Fruit fly (Drosophila melanogaster) whole organism, wandering third instar larva: ENCODE results near the gene CG14933.

Experiments used
- Abd-B ChIP-seq: fragments of >200 bp; optimal IDR thresholded peaks from 2 replicates; lab custom pipeline; 2017; ENCODE audit warnings: missing biosample characterization, missing genetic modification characterization
- CG32264 ChIP-seq: fragments of 200-800 bp; sonication (Bioruptor generic); optimal IDR thresholded peaks from 2 replicates; lab custom pipeline; 2016; ENCODE audit warnings: missing biosample characterization, missing genetic modification characterization
- CG9705 ChIP-seq: fragments of 200-800 bp; sonication (Bioruptor generic); optimal IDR thresholded peaks from 2 replicates; lab custom pipeline; 2018; ENCODE audit warnings: missing biosample characterization, mild to moderate bottlenecking, missing genetic modification characterization
- CrebA ChIP-seq: fragments of 200-800 bp; sonication (Bioruptor generic); optimal IDR thresholded peaks from 2 replicates; lab custom pipeline; 2016; ENCODE audit warnings: missing biosample characterization, mild to moderate bottlenecking, missing genetic modification characterization, borderline replicate concordance
- Dfd ChIP-seq: fragments of >200 bp; optimal IDR thresholded peaks from 2 replicates; lab custom pipeline; 2017; ENCODE audit warnings: missing biosample characterization, missing genetic modification characterization
- Dif ChIP-seq: fragments of 200-275, 200-300 bp; sonication (Bioruptor generic); optimal IDR thresholded peaks from 2 replicates; lab custom pipeline; 2018; ENCODE audit warnings: missing biosample characterization, missing genetic modification characterization; ENCODE audit not compliant: partially characterized antibody
- GATAd ChIP-seq: sonication (Bioruptor generic); optimal IDR thresholded peaks from 2 replicates; lab custom pipeline; 2016; ENCODE audit warnings: missing biosample characterization, missing genetic modification characterization
- HLH106 ChIP-seq: fragments of 200-800 bp; optimal IDR thresholded peaks from 3 replicates; lab custom pipeline; 2019; ENCODE audit warnings: missing biosample characterization, mild to moderate bottlenecking, missing genetic modification characterization, moderate library complexity
- Hnf4 ChIP-seq: fragments of 200-800 bp; sonication (Bioruptor generic); optimal IDR thresholded peaks from 2 replicates; lab custom pipeline; 2016; ENCODE audit warnings: missing biosample characterization, mild to moderate bottlenecking, missing genetic modification characterization
- Hr78 ChIP-seq: fragments of >200 bp; optimal IDR thresholded peaks from 2 replicates; lab custom pipeline; 2017; ENCODE audit warnings: missing biosample characterization, missing genetic modification characterization
- Hr83 ChIP-seq: fragments of 200-300 bp; sonication (Bioruptor generic); optimal IDR thresholded peaks from 2 replicates; lab custom pipeline; 2016; ENCODE audit warnings: missing biosample characterization, mild to moderate bottlenecking, missing genetic modification characterization, moderate library complexity; ENCODE audit not compliant: poor library complexity, severe bottlenecking
- Jra ChIP-seq: sonication (Bioruptor generic); optimal IDR thresholded peaks from 2 replicates; lab custom pipeline; 2016; ENCODE audit warnings: missing biosample characterization, missing genetic modification characterization
- Mio ChIP-seq: sonication (Bioruptor generic); optimal IDR thresholded peaks from 2 replicates; lab custom pipeline; 2016; ENCODE audit warnings: missing biosample characterization, missing genetic modification characterization
- Myc ChIP-seq: fragments of >200 bp; optimal IDR thresholded peaks from 2 replicates; lab custom pipeline; 2017
- N ChIP-seq: fragments of >200 bp; optimal IDR thresholded peaks from 2 replicates; lab custom pipeline; 2018; ENCODE audit warnings: missing biosample characterization, missing external identifiers, missing genetic modification characterization
- OdsH ChIP-seq: fragments of 200-800 bp; sonication (Bioruptor generic); optimal IDR thresholded peaks from 2 replicates; lab custom pipeline; 2016; ENCODE audit warnings: missing biosample characterization, mild to moderate bottlenecking, missing genetic modification characterization
- Rel ChIP-seq, 2 experiments: fragments of 200-800 bp; sonication (Bioruptor generic) in 1 of 2; optimal IDR thresholded peaks; 2 replicates in 1 of 2; 3 replicates in 1 of 2; lab custom pipeline; 2016 to 2019; ENCODE audit warnings: mild to moderate bottlenecking in 2 of 2, missing biosample characterization in 2 of 2, missing genetic modification characterization in 2 of 2, moderate library complexity in 1 of 2
- Sp1 ChIP-seq: fragments of 200-800 bp; sonication (Bioruptor generic); optimal IDR thresholded peaks from 3 replicates; lab custom pipeline; 2019; ENCODE audit warnings: missing biosample characterization, mild to moderate bottlenecking, missing genetic modification characterization, moderate library complexity
- Vsx2 ChIP-seq: fragments of 200-300, 225-300 bp; sonication (Bioruptor generic); optimal IDR thresholded peaks from 2 replicates; lab custom pipeline; 2018; ENCODE audit warnings: missing biosample characterization, missing genetic modification characterization; ENCODE audit not compliant: partially characterized antibody
- br ChIP-seq: fragments of 200-800 bp; sonication (Bioruptor generic); optimal IDR thresholded peaks from 2 replicates; lab custom pipeline; 2016; ENCODE audit warnings: missing biosample characterization, missing genetic modification characterization
- brk ChIP-seq: fragments of 200-800 bp; sonication (Bioruptor generic); optimal IDR thresholded peaks from 2 replicates; lab custom pipeline; 2016; ENCODE audit warnings: missing biosample characterization, mild to moderate bottlenecking, missing genetic modification characterization
- dl ChIP-seq, 2 experiments: fragments of 175-275, 200-275 bp in 1 of 2; fragments of 200-275 bp in 1 of 2; sonication (Bioruptor generic); optimal IDR thresholded peaks; lab custom pipeline; 2018; ENCODE audit warnings: mild to moderate bottlenecking in 2 of 2, missing biosample characterization in 2 of 2, missing genetic modification characterization in 2 of 2, moderate library complexity in 2 of 2; ENCODE audit not compliant: partially characterized antibody in 2 of 2, insufficient read depth in 1 of 2
- dmrt93B ChIP-seq: fragments of 200-800 bp; sonication (Bioruptor generic); optimal IDR thresholded peaks from 2 replicates; lab custom pipeline; 2018; ENCODE audit warnings: missing biosample characterization, mild to moderate bottlenecking, missing genetic modification characterization
- dsf ChIP-seq: sonication (Bioruptor generic); optimal IDR thresholded peaks from 2 replicates; lab custom pipeline; 2016; ENCODE audit warnings: missing biosample characterization, missing genetic modification characterization, borderline replicate concordance
- ey ChIP-seq: fragments of 200-800 bp; sonication (Bioruptor generic); optimal IDR thresholded peaks from 2 replicates; lab custom pipeline; 2016; ENCODE audit warnings: missing biosample characterization, missing genetic modification characterization
- foxo ChIP-seq, 2 experiments: fragments of 200-800 bp; sonication (Bioruptor generic); optimal IDR thresholded peaks; 2 replicates in 1 of 2; 3 replicates in 1 of 2; lab custom pipeline; 2016 to 2017; ENCODE audit warnings: missing biosample characterization in 2 of 2, missing genetic modification characterization in 2 of 2
- fru ChIP-seq: fragments of 200-800 bp; sonication (Bioruptor generic); optimal IDR thresholded peaks from 3 replicates; lab custom pipeline; 2016; ENCODE audit warnings: missing biosample characterization, mild to moderate bottlenecking, missing genetic modification characterization
- h ChIP-seq: fragments of 200-800 bp; sonication (Bioruptor generic); optimal IDR thresholded peaks from 3 replicates; lab custom pipeline; 2016; ENCODE audit warnings: missing biosample characterization, mild to moderate bottlenecking, missing genetic modification characterization
- jim ChIP-seq: fragments of 175-275, 200-325 bp; sonication (Bioruptor generic); optimal IDR thresholded peaks from 2 replicates; lab custom pipeline; 2016; ENCODE audit warnings: missing biosample characterization, mild to moderate bottlenecking, missing genetic modification characterization
- lola ChIP-seq: fragments of >200 bp; optimal IDR thresholded peaks from 2 replicates; lab custom pipeline; 2017; ENCODE audit warnings: missing biosample characterization, missing genetic modification characterization
- pan ChIP-seq: fragments of >200 bp; optimal IDR thresholded peaks from 2 replicates; lab custom pipeline; 2017
- psq ChIP-seq: fragments of 200-800 bp; sonication (Bioruptor generic); optimal IDR thresholded peaks from 3 replicates; lab custom pipeline; 2017; ENCODE audit warnings: missing biosample characterization, mild to moderate bottlenecking, missing genetic modification characterization, moderate library complexity
- rgr ChIP-seq: fragments of 200-800 bp; sonication (Bioruptor generic); optimal IDR thresholded peaks from 3 replicates; lab custom pipeline; 2016; ENCODE audit warnings: missing biosample characterization, mild to moderate bottlenecking, missing genetic modification characterization
- sage ChIP-seq: fragments of 200-800 bp; sonication (Bioruptor generic); optimal IDR thresholded peaks from 2 replicates; lab custom pipeline; 2016; ENCODE audit warnings: missing biosample characterization, mild to moderate bottlenecking, missing genetic modification characterization
- sv ChIP-seq: fragments of 200-800 bp; sonication (Bioruptor generic); optimal IDR thresholded peaks from 3 replicates; lab custom pipeline; 2016; ENCODE audit warnings: missing biosample characterization, missing genetic modification characterization
- tai ChIP-seq: sonication (Bioruptor generic); optimal IDR thresholded peaks from 2 replicates; lab custom pipeline; 2016; ENCODE audit warnings: missing biosample characterization, missing genetic modification characterization
- usp ChIP-seq: fragments of >200 bp; optimal IDR thresholded peaks from 2 replicates; lab custom pipeline; 2017; ENCODE audit warnings: missing biosample characterization, missing genetic modification characterization
- woc ChIP-seq: sonication (Bioruptor generic); optimal IDR thresholded peaks from 2 replicates; lab custom pipeline; 2016; ENCODE audit warnings: missing biosample characterization, mild to moderate bottlenecking, missing genetic modification characterization

CG14933 gene

DNA sequence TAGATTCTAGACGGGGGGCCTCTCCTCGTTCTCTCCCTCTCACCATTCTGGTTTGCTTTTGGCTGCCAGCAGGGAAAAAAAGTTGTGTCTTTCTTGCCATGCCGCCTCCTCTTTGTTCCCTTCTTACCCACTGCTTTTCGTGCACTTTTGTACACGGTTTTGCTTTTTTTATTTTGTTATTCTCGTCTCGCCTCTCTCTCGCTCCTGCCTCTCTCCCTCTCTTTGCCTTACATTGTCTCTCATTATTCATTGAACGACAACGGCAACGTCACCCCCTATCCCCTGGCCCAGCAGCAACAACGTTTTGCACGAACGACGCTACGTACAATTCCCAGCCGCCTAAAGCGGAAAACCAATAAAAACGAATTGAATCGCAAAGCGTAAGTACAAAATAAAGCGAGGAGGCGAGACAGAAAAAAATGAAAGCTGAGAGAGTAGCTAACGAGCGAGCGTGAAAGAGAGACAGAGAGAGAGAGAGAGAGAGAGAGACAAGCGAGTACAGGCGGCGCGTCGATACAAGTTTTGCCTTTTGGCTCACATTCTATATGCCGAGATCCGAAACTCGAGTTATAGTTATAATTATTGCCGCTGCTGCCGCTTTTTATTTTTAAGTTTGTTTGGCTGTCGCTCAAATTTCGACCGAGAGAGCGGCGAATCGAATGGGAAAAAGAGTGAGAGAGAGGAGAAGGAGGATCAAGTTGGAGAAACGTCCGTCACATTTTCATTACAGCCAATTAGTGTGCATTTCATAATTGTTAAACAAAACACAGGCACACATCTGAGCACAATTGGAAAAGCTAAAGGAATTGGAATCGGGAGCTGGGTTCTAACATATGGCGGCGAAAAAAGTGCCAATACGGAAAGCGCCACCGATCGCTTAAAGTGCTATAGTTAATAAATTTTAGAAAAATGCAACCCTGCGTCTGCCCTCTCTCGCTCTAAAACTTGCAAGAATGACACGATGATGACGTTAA is 35.6 kb upstream of the CG14933 start:
- peak; percentile 64 for TF ChIP-seq fru (GFP tag; lab: Kevin White, UChicago)
- peak; percentile 24 to 58 for TF ChIP-seq foxo (GFP tag; optimal IDR thresholded peaks at IDR 0.05; lab: Kevin White, UChicago)
- TF ChIP-seq dl (GFP tag; optimal IDR thresholded peaks at IDR 0.05; lab: Kevin White, UChicago; ENCODE audit: insufficient read depth in 1 of 2, partially characterized antibody in 2 of 2) = peak; percentile 73 to 88
- TF ChIP-seq brk = peak; percentile 83
- TF ChIP-seq CG32264 (GFP tag; lab: Kevin White, UChicago) = peak; percentile 78
- peak; percentile 92 for TF ChIP-seq Vsx2
- TF ChIP-seq lola = no peak
- peak; percentile 93 for TF ChIP-seq CrebA (GFP tag; lab: Kevin White, UChicago)
- peak; percentile 37 for TF ChIP-seq OdsH (GFP tag; lab: Kevin White, UChicago)
- TF ChIP-seq Rel (GFP tag; optimal IDR thresholded peaks at IDR 0.05; lab: Kevin White, UChicago) = peak; percentile 94
- peak; percentile 74 for TF ChIP-seq Rel (tag; optimal IDR thresholded peaks at IDR 0.05; lab: Kevin White, UChicago)
- TF ChIP-seq CG9705 (GFP tag; lab: Kevin White, UChicago) = peak; percentile 35
- peak; percentile 47 for TF ChIP-seq Mio (GFP tag; lab: Kevin White, UChicago)
- TF ChIP-seq Hr83 (GFP tag; lab: Kevin White, UChicago) = peak; percentile 11
- no peak for TF ChIP-seq Myc
- no peak for TF ChIP-seq Abd-B (GFP tag; lab: Kevin White, UChicago)
- peak; percentile 27 for TF ChIP-seq HLH106 (tag; lab: Kevin White, UChicago)
- peak; percentile 90 for TF ChIP-seq Dif (GFP tag; lab: Kevin White, UChicago)
- peak; percentile 100 for TF ChIP-seq psq
- peak; percentile 64 for TF ChIP-seq rgr (GFP tag; lab: Kevin White, UChicago)
- TF ChIP-seq dmrt93B (GFP tag; lab: Kevin White, UChicago) = no peak
- peak; percentile 79 for TF ChIP-seq sage (GFP tag; lab: Kevin White, UChicago)
- TF ChIP-seq Sp1 (GFP tag; lab: Kevin White, UChicago) = peak; percentile 75
- TF ChIP-seq pan (lab: Kevin White, UChicago) = no peak
- no peak for TF ChIP-seq tai (GFP tag; lab: Kevin White, UChicago)
- peak; percentile 81 for TF ChIP-seq br (GFP tag; lab: Kevin White, UChicago)
- TF ChIP-seq woc (GFP tag; lab: Kevin White, UChicago) = peak; percentile 43
- TF ChIP-seq N (GFP tag; lab: Kevin White, UChicago) = no peak
- TF ChIP-seq Jra = peak; percentile 86
- TF ChIP-seq h (GFP tag; lab: Kevin White, UChicago) = peak; percentile 68
- peak; percentile 24 for TF ChIP-seq ey
- TF ChIP-seq Hr78 (GFP tag; lab: Kevin White, UChicago) = no peak
- TF ChIP-seq GATAd (GFP tag; lab: Kevin White, UChicago) = no peak
- peak; percentile 98 for TF ChIP-seq jim (GFP tag; lab: Kevin White, UChicago)
- peak; percentile 63 for TF ChIP-seq Hnf4 (GFP tag; lab: Kevin White, UChicago)

DNA sequence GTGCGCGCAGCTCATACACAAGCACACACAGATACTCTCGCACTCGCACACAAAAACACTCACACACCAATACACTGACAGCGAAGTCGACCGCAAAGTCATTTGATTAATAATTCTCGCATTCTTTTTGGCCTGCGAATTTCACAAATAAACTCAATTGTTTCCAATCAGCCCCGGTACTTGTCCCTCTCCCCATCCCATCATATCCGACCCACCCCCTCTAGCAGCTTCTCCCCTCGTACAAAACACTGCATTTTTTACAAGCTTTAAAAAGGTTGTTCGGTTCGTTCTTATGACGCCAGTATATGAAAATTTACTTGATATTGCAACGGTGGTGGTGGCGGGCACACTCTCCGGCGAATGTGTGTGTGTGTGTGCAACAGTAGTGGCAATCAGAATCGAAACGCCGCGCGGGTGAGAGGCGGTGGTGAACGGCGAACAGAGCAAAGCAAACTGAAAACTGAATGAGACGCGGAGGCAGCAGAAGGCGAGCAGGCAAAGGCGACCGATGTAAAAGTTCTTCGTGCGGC is 34.9 kb upstream of the CG14933 start:
- TF ChIP-seq Jra (peak; percentile 50), jim (GFP tag; lab: Kevin White, UChicago) (peak; percentile 58), Myc (no peak), GATAd (GFP tag; lab: Kevin White, UChicago) (no peak), HLH106 (tag; lab: Kevin White, UChicago) (no peak), OdsH (GFP tag; lab: Kevin White, UChicago) (peak; percentile 30), usp (GFP tag; lab: Kevin White, UChicago) (no peak), CG32264 (GFP tag; lab: Kevin White, UChicago) (peak; percentile 12), Abd-B (GFP tag; lab: Kevin White, UChicago) (no peak), Vsx2 (peak; percentile 89), dl (GFP tag; optimal IDR thresholded peaks at IDR 0.05; lab: Kevin White, UChicago; ENCODE audit: insufficient read depth in 1 of 2, partially characterized antibody in 2 of 2) (peak; percentile 36 to 58), dmrt93B (GFP tag; lab: Kevin White, UChicago) (no peak), CrebA (GFP tag; lab: Kevin White, UChicago) (peak; percentile 61), Rel (GFP tag; optimal IDR thresholded peaks at IDR 0.05; lab: Kevin White, UChicago) (no peak), Rel (tag; optimal IDR thresholded peaks at IDR 0.05; lab: Kevin White, UChicago) (peak; percentile 80), br (GFP tag; lab: Kevin White, UChicago) (peak; percentile 63), ey (peak; percentile 6), sv (no peak), CG9705 (GFP tag; lab: Kevin White, UChicago) (peak; percentile 24), pan (lab: Kevin White, UChicago) (no peak), rgr (GFP tag; lab: Kevin White, UChicago) (peak; percentile 19), Hnf4 (GFP tag; lab: Kevin White, UChicago) (peak; percentile 67), fru (GFP tag; lab: Kevin White, UChicago) (peak; percentile 62), foxo (GFP tag; optimal IDR thresholded peaks at IDR 0.05; lab: Kevin White, UChicago) (peak; percentile 20 to 51), Dfd (GFP tag; lab: Kevin White, UChicago) (no peak), N (GFP tag; lab: Kevin White, UChicago) (peak; percentile 62), sage (GFP tag; lab: Kevin White, UChicago) (peak; percentile 41), Sp1 (GFP tag; lab: Kevin White, UChicago) (peak; percentile 62), woc (GFP tag; lab: Kevin White, UChicago) (no peak), tai (GFP tag; lab: Kevin White, UChicago) (no peak), Hr78 (GFP tag; lab: Kevin White, UChicago) (no peak), Hr83 (GFP tag; lab: Kevin White, UChicago) (peak; percentile 92), Mio (GFP tag; lab: Kevin White, UChicago) (no peak), psq (peak; percentile 100), h (GFP tag; lab: Kevin White, UChicago) (peak; percentile 71), dsf (no peak), Dif (GFP tag; lab: Kevin White, UChicago) (peak; percentile 80), brk (peak; percentile 74)
